Worm (Caenorhabditis elegans) whole organism, midembryonic: ENCODE data around the gene gkow-1.

ENCODE experiments used
- cog-1 ChIP-seq: sonication (generic microtip); optimal IDR thresholded peaks from 2 replicates; lab custom pipeline; 2016; ENCODE audit warnings: missing genetic modification characterization, missing compliant biosample characterization
- flt-1 ChIP-seq: fragments of 200-800 bp; sonication (Bioruptor generic); IDR thresholded peaks from 2 replicates; pipeline ENCODE4 v1.3.6; 2022; ENCODE audit warnings: missing genetic modification characterization, missing compliant biosample characterization
- med-1 ChIP-seq: sonication (generic microtip); optimal IDR thresholded peaks from 2 replicates; lab custom pipeline; 2017; ENCODE audit warnings: missing genetic modification characterization, mild to moderate bottlenecking, missing compliant biosample characterization, antibody characterized with exemption, missing genetic modification reagents; ENCODE audit not compliant: insufficient read depth
- tab-1 ChIP-seq: fragments of 200-800 bp; sonication (Bioruptor generic); IDR thresholded peaks from 2 replicates; pipeline ENCODE4 v1.3.6; 2022; ENCODE audit warnings: missing genetic modification characterization, missing compliant biosample characterization
- ztf-23 ChIP-seq: fragments of 200-800 bp; sonication (Bioruptor generic); IDR thresholded peaks from 2 replicates; pipeline ENCODE4 v1.3.6; 2022; ENCODE audit warnings: missing genetic modification reagents, missing genetic modification characterization, missing compliant biosample characterization
- ztf-29 ChIP-seq: fragments of 200-800 bp; sonication (Bioruptor generic); IDR thresholded peaks from 2 replicates; pipeline ENCODE4 v1.3.6; 2022; ENCODE audit warnings: missing genetic modification reagents, missing genetic modification characterization, missing compliant biosample characterization

ce11 chrIV:10388263-10388662 lies 30.3 kb downstream of the gkow-1 start, which contains the start of gene R10H10.3:
- TF ChIP-seq flt-1 (GFP tag; lab: Robert Waterston, UW) (no peak), ztf-29 (GFP tag; lab: Robert Waterston, UW) (no peak), cog-1 (tag; lab: Kevin White, UChicago) (no peak), tab-1 (GFP tag; lab: Robert Waterston, UW) (no peak), ztf-23 (GFP tag; lab: Robert Waterston, UW) (no peak), med-1 (GFP tag; lab: Kevin White, UChicago) (no peak)
